Fruit fly (Drosophila melanogaster): ENCODE data around the gene RhoL.

The RhoL gene

dm6 chr3R:9532437-9533180 is 30.2 kb upstream of the RhoL start, which contains the start of gene by:
Gene by (minus strand): TSS chr3R:9533011.
- no peak for TF ChIP-seq psq (optimal IDR thresholded peaks at IDR 0.05)
- no peak for TF ChIP-seq h (optimal IDR thresholded peaks at IDR 0.05)
- no peak for TF ChIP-seq Sin3A (optimal IDR thresholded peaks at IDR 0.05)
- no peak for TF ChIP-seq insv (optimal IDR thresholded peaks at IDR 0.05)
- no peak for TF ChIP-seq Myc (optimal IDR thresholded peaks at IDR 0.05)
- TF ChIP-seq ttk (optimal IDR thresholded peaks at IDR 0.05), result no peak

dm6 chr3R:9529913-9530312 is 27.5 kb upstream of the RhoL start:
- TF ChIP-seq psq (optimal IDR thresholded peaks at IDR 0.05), result no peak
- TF ChIP-seq h (optimal IDR thresholded peaks at IDR 0.05), result no peak
- TF ChIP-seq Sin3A (optimal IDR thresholded peaks at IDR 0.05), result no peak
- TF ChIP-seq Myc (optimal IDR thresholded peaks at IDR 0.05), result no peak
- TF ChIP-seq insv (optimal IDR thresholded peaks at IDR 0.05), result no peak
- no peak for TF ChIP-seq ttk (optimal IDR thresholded peaks at IDR 0.05)

- TF ChIP-seq h (optimal IDR thresholded peaks at IDR 0.05), result no peak
- no peak for TF ChIP-seq insv (optimal IDR thresholded peaks at IDR 0.05)
- TF ChIP-seq Myc (optimal IDR thresholded peaks at IDR 0.05), result no peak
- no peak for TF ChIP-seq ttk (optimal IDR thresholded peaks at IDR 0.05)
- TF ChIP-seq psq (optimal IDR thresholded peaks at IDR 0.05), result no peak
- no peak for TF ChIP-seq Sin3A (optimal IDR thresholded peaks at IDR 0.05)
These were observed 27.1 kb upstream of the RhoL start for dm6 chr3R:9529387-9529897.

- no peak for TF ChIP-seq Sin3A (optimal IDR thresholded peaks at IDR 0.05)
These were observed 25.8 kb upstream of the RhoL start for dm6 chr3R:9527907-9528842.

- TF ChIP-seq Sin3A (optimal IDR thresholded peaks at IDR 0.05) (no peak), Myc (optimal IDR thresholded peaks at IDR 0.05) (no peak), insv (optimal IDR thresholded peaks at IDR 0.05) (no peak), ttk (optimal IDR thresholded peaks at IDR 0.05) (no peak), psq (optimal IDR thresholded peaks at IDR 0.05) (no peak)
These were observed 14.0 kb upstream of the RhoL start for dm6 chr3R:9516400-9516852.

dm6 chr3R:9515860-9516344 is 13.5 kb upstream of the RhoL start, which contains the start of the genes mRpL47, CG8176 and Kdm3:
Gene mRpL47 (minus strand): TSS chr3R:9515908.
Gene CG8176 (plus strand): TSS chr3R:9516007.
Gene Kdm3 (plus strand): TSS chr3R:9516007.
- TF ChIP-seq psq (optimal IDR thresholded peaks at IDR 0.05), result no peak
- TF ChIP-seq ttk (optimal IDR thresholded peaks at IDR 0.05), result no peak
- TF ChIP-seq insv (optimal IDR thresholded peaks at IDR 0.05), result no peak
- TF ChIP-seq Myc (optimal IDR thresholded peaks at IDR 0.05), result no peak
- TF ChIP-seq Sin3A (optimal IDR thresholded peaks at IDR 0.05), result no peak
- TF ChIP-seq h (optimal IDR thresholded peaks at IDR 0.05), result no peak

dm6 chr3R:9513052-9513420 is 10.7 kb upstream of the RhoL start, which contains the start of the genes Ras85D and Rlb1:
Gene Ras85D (minus strand): TSS chr3R:9513067.
Gene Rlb1 (plus strand): TSS chr3R:9513327.
- TF ChIP-seq h (optimal IDR thresholded peaks at IDR 0.05), result no peak
- no peak for TF ChIP-seq insv (optimal IDR thresholded peaks at IDR 0.05)
- no peak for TF ChIP-seq psq (optimal IDR thresholded peaks at IDR 0.05)
- no peak for TF ChIP-seq ttk (optimal IDR thresholded peaks at IDR 0.05)
- TF ChIP-seq Sin3A (optimal IDR thresholded peaks at IDR 0.05), result no peak
- TF ChIP-seq Myc (optimal IDR thresholded peaks at IDR 0.05), result no peak

- no peak for TF ChIP-seq ttk (optimal IDR thresholded peaks at IDR 0.05)
- TF ChIP-seq psq (optimal IDR thresholded peaks at IDR 0.05), result no peak
- TF ChIP-seq Myc (optimal IDR thresholded peaks at IDR 0.05), result no peak
- no peak for TF ChIP-seq insv (optimal IDR thresholded peaks at IDR 0.05)
- TF ChIP-seq h (optimal IDR thresholded peaks at IDR 0.05), result no peak
- no peak for TF ChIP-seq Sin3A (optimal IDR thresholded peaks at IDR 0.05)
These were observed 10.0 kb upstream of the RhoL start for dm6 chr3R:9512193-9513051.

- TF ChIP-seq psq (optimal IDR thresholded peaks at IDR 0.05), result no peak
- TF ChIP-seq Sin3A (optimal IDR thresholded peaks at IDR 0.05), result no peak
- no peak for TF ChIP-seq ttk (optimal IDR thresholded peaks at IDR 0.05)
- TF ChIP-seq insv (optimal IDR thresholded peaks at IDR 0.05), result no peak
- no peak for TF ChIP-seq Myc (optimal IDR thresholded peaks at IDR 0.05)
- TF ChIP-seq h (optimal IDR thresholded peaks at IDR 0.05), result no peak
These were observed 7.7 kb upstream of the RhoL start, which contains the start of gene rump for dm6 chr3R:9510070-9510518. Gene rump (minus strand): TSS chr3R:9510324.

- TF ChIP-seq Sin3A (optimal IDR thresholded peaks at IDR 0.05) (no peak), insv (optimal IDR thresholded peaks at IDR 0.05) (no peak), psq (optimal IDR thresholded peaks at IDR 0.05) (no peak), h (optimal IDR thresholded peaks at IDR 0.05) (no peak), Myc (optimal IDR thresholded peaks at IDR 0.05) (no peak), ttk (optimal IDR thresholded peaks at IDR 0.05) (no peak)
These were observed 2.0 kb upstream of the RhoL start, which contains the start of gene CG8149 for dm6 chr3R:9504355-9504754. Gene CG8149 (plus strand): TSS chr3R:9504656.

Measured in Kc167 (cell line).